Fruit fly (Drosophila melanogaster) whole organism, pupa: ENCODE results near the gene kipf.

Experiments used
- CG10348 ChIP-seq: fragments of 200-800 bp; sonication (Bioruptor generic); IDR thresholded peaks from 2 replicates; pipeline ENCODE4 v1.3.6; 2022; ENCODE audit warnings: missing biosample characterization, missing genetic modification characterization
- CG17806 ChIP-seq: fragments of 200-800 bp; sonication (Bioruptor generic); optimal IDR thresholded peaks from 2 replicates; lab custom pipeline; 2018; ENCODE audit warnings: missing biosample characterization, mild to moderate bottlenecking, missing genetic modification characterization, moderate library complexity
- CG32121 ChIP-seq: fragments of 200-800 bp; sonication (Bioruptor generic); IDR thresholded peaks from 2 replicates; pipeline ENCODE4 v1.3.6; 2022; ENCODE audit warnings: missing biosample characterization, missing genetic modification characterization
- CG34367 ChIP-seq: fragments of 200-800 bp; sonication (Bioruptor generic); optimal IDR thresholded peaks from 2 replicates; lab custom pipeline; 2018; ENCODE audit warnings: missing biosample characterization, mild to moderate bottlenecking, missing genetic modification characterization
- CG8159 ChIP-seq: fragments of 200-800 bp; sonication (Bioruptor generic); optimal IDR thresholded peaks from 3 replicates; lab custom pipeline; 2018; ENCODE audit warnings: missing biosample characterization, mild to moderate bottlenecking, missing genetic modification characterization, moderate library complexity
- EcR ChIP-seq: fragments of 200-800 bp; sonication (Bioruptor generic); optimal IDR thresholded peaks from 3 replicates; lab custom pipeline; 2019; ENCODE audit warnings: missing biosample characterization, missing genetic modification characterization, mild to moderate bottlenecking, moderate library complexity, missing genetic modification reagents
- Pif1B ChIP-seq: fragments of 200-800 bp; sonication (Bioruptor generic); optimal IDR thresholded peaks from 3 replicates; lab custom pipeline; 2016; ENCODE audit warnings: missing biosample characterization, missing genetic modification characterization
- Snoo ChIP-seq: fragments of 200-800 bp; sonication (Bioruptor generic); optimal IDR thresholded peaks from 3 replicates; lab custom pipeline; 2017; ENCODE audit warnings: missing biosample characterization, mild to moderate bottlenecking, missing genetic modification characterization, inconsistent platforms
- fd96Ca ChIP-seq: fragments of 200-800 bp; sonication (Bioruptor generic); IDR thresholded peaks from 3 replicates; pipeline ENCODE4 v1.3.6; 2022; ENCODE audit warnings: missing biosample characterization, missing genetic modification characterization

dm6 chr3R:7953041-7953788 lies 39.6 kb downstream of the kipf start:
- no peak for TF ChIP-seq CG32121
- peak; percentile 22 for TF ChIP-seq CG34367
- no peak for TF ChIP-seq fd96Ca (GFP tag; lab: Robert Waterston, UW)
- peak; percentile 68 for TF ChIP-seq CG17806
- TF ChIP-seq EcR (GFP tag; lab: Kevin White, UChicago) = peak; percentile 96
- peak; percentile 75 for TF ChIP-seq CG8159 (tag; lab: Kevin White, UChicago)
- TF ChIP-seq Pif1B (GFP tag; lab: Kevin White, UChicago) = no peak
- no peak for TF ChIP-seq Snoo (tag; lab: Kevin White, UChicago)
- no peak for TF ChIP-seq CG10348 (GFP tag; lab: Robert Waterston, UW)
